Worm (Caenorhabditis elegans) whole organism, early embryonic: Measurements from ENCODE around the gene col-187.

Experiments used
- F13C5.2 ChIP-seq: sonication (generic microtip); optimal IDR thresholded peaks from 2 replicates; lab custom pipeline; 2017; ENCODE audit warnings: mild to moderate bottlenecking, missing genetic modification characterization, inconsistent platforms, missing compliant biosample characterization
- aly-1 ChIP-seq: sonication (generic microtip); optimal IDR thresholded peaks from 2 replicates; lab custom pipeline; 2016; ENCODE audit warnings: missing genetic modification characterization, missing compliant biosample characterization
- ama-1 ChIP-seq: fragments of 150-350 bp; optimal IDR thresholded peaks from 2 replicates; lab custom pipeline; 2014
- ceh-13 ChIP-seq: fragments of 200-800 bp; sonication (Bioruptor generic); optimal IDR thresholded peaks from 2 replicates; lab custom pipeline; 2018; ENCODE audit warnings: mild to moderate bottlenecking, missing genetic modification characterization, missing compliant biosample characterization
- ceh-36 ChIP-seq: sonication (generic microtip); optimal IDR thresholded peaks from 2 replicates; lab custom pipeline; 2016; ENCODE audit warnings: missing genetic modification characterization, inconsistent platforms, missing compliant biosample characterization
- ets-7 ChIP-seq: sonication (generic microtip); optimal IDR thresholded peaks from 2 replicates; lab custom pipeline; 2016; ENCODE audit warnings: missing genotype, missing genetic modification characterization, missing compliant biosample characterization
- flt-1 ChIP-seq: fragments of 200-800 bp; sonication (Bioruptor generic); IDR thresholded peaks from 2 replicates; pipeline ENCODE4 v1.3.6; 2022; ENCODE audit warnings: missing genetic modification characterization, missing compliant biosample characterization
- hmbx-1 ChIP-seq: sonication (generic microtip); optimal IDR thresholded peaks from 2 replicates; lab custom pipeline; 2016; ENCODE audit warnings: mild to moderate bottlenecking, missing genetic modification characterization, missing compliant biosample characterization
- hmg-4 ChIP-seq: fragments of 200-800 bp; sonication (Bioruptor generic); optimal IDR thresholded peaks from 2 replicates; lab custom pipeline; 2018; ENCODE audit warnings: mild to moderate bottlenecking, missing genetic modification characterization, missing compliant biosample characterization
- hnd-1 ChIP-seq: sonication (generic microtip); optimal IDR thresholded peaks from 2 replicates; lab custom pipeline; 2016; ENCODE audit warnings: missing genetic modification characterization, missing compliant biosample characterization
- pes-1 ChIP-seq: fragments of 200-800 bp; sonication (Bioruptor generic); IDR thresholded peaks from 2 replicates; pipeline ENCODE4 v1.3.6; 2022; ENCODE audit warnings: missing genetic modification reagents, missing genetic modification characterization, missing compliant biosample characterization
- scrt-1 ChIP-seq: fragments of 200-800 bp; sonication (Bioruptor generic); IDR thresholded peaks from 2 replicates; pipeline ENCODE4 v1.3.6; 2022; ENCODE audit warnings: missing genetic modification characterization, missing compliant biosample characterization
- sea-1 ChIP-seq: fragments of 200-800 bp; sonication (Bioruptor generic); conservative IDR thresholded peaks from 2 replicates; pipeline ENCODE4 v1.3.6; 2022; ENCODE audit warnings: missing genetic modification characterization, missing compliant biosample characterization
- tbx-11 ChIP-seq: fragments of 200-800 bp; sonication (Bioruptor generic); IDR thresholded peaks from 2 replicates; pipeline ENCODE4 v1.3.6; 2022; ENCODE audit warnings: missing genetic modification characterization, missing compliant biosample characterization
- tbx-37 ChIP-seq: fragments of 200-800 bp; sonication (Bioruptor generic); conservative IDR thresholded peaks from 2 replicates; pipeline ENCODE4 v1.3.6; 2022; ENCODE audit warnings: missing genetic modification reagents, missing genetic modification characterization, missing compliant biosample characterization
- tra-4 ChIP-seq: sonication (generic microtip); optimal IDR thresholded peaks from 2 replicates; lab custom pipeline; 2017; ENCODE audit warnings: missing genetic modification characterization, missing compliant biosample characterization

Gene col-187

DNA sequence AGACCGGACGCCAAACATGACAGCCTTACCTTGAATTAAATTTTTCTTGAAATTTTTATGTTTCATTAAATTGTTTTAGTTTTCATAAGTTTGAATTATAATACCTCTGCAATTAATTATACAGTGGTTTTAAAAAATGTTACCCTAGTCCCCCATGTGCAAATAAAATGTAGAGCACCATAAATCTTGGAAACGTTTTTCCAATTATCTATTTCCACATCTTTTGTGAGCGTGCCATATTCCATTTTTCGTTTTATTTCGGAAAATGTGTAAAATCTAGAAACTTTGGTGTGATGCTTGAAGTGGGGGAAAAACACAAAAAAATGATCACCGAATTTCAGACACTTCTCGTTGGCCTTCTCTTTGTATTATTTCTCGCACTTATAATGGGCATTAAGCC lies 49.9 kb downstream of the col-187 start:
- TF ChIP-seq ama-1 (no peak), F13C5.2 (tag; lab: Kevin White, UChicago) (no peak), tbx-11 (GFP tag; lab: Robert Waterston, UW) (no peak), scrt-1 (GFP tag; lab: Robert Waterston, UW) (no peak), tbx-37 (GFP tag; lab: Robert Waterston, UW) (no peak), hmg-4 (no peak), aly-1 (tag; lab: Kevin White, UChicago) (no peak), flt-1 (GFP tag; lab: Robert Waterston, UW) (no peak), ceh-13 (GFP tag; lab: Kevin White, UChicago) (no peak), tra-4 (no peak), ets-7 (no peak), sea-1 (no peak), ceh-36 (tag; lab: Kevin White, UChicago) (no peak), pes-1 (GFP tag; lab: Robert Waterston, UW) (no peak), hmbx-1 (tag; lab: Kevin White, UChicago) (no peak), hnd-1 (tag; lab: Kevin White, UChicago) (no peak)

DNA sequence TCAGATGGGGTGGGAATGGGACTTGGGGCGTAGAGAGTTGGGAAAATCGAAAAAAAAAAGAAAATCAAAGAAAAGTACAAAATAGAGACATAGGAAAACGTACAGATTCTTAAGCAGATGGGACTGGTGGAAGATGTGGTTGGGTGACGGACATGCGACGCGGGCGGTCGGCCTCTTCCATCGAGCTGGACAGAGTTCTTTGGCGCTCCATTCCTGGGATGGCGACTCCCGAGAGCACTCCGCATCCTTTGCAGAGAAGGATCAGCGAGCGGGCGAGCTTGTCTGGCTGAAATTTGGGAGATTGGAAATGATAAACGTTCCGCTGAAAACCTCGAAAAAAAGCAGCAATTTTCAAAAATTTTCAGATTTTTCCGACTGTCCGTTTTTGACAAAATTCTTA lies 51.6 kb downstream of the col-187 start:
- TF ChIP-seq ama-1 = no peak
